Comparison of ENCODE assay signal across 4 fruit fly cellular contexts in the genomic region with DNA sequence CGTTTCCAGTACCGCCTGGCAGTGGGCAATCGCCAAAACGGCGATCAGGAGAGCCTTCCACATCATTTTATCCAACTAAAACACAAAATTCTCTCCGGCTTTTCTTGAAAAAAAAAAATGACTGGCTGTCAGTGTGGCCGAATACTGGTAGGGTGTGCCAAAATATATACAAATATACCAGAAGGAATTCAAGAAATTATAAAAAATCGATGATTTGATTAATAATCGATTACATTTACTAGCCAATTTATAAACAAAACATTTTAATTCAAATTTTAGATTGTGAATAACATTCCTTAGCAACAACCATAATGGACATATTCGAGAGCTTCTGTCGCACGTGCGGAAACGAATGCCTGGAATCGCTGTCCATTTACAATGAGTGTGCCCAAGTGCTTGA.
TF ChIP-seq lines count a peak whose summit lies in the region.

A gene (minus strand): TSS at position 150 of the 400 bp plus-strand sequence.
A gene (plus strand): TSS at position 257 of the 400 bp plus-strand sequence.

- TF ChIP-seq CTCF in whole organism, embryonic (GFP tag; optimal IDR thresholded peaks at IDR 0.05; lab: Kevin White, UChicago): no peak

TF ChIP-seq in Kc167, 6 proteins besides CTCF, POLR2A, EP300 and RAD21:
- TF ChIP-seq Sin3A (optimal IDR thresholded peaks at IDR 0.05; lab: Kevin White, UChicago) (peak; percentile 55), ttk (optimal IDR thresholded peaks at IDR 0.05; lab: Kevin White, UChicago) (no peak), insv (optimal IDR thresholded peaks at IDR 0.05; lab: Kevin White, UChicago) (no peak)
TF ChIP-seq in Kc167: peak in this region for 1.

TF ChIP-seq in whole organism, adult, 20 proteins besides CTCF, POLR2A, EP300 and RAD21:
- TF ChIP-seq pad (GFP tag; optimal IDR thresholded peaks at IDR 0.05; lab: Kevin White, UChicago) (no peak), CG7101 (tag; optimal IDR thresholded peaks at IDR 0.05; lab: Kevin White, UChicago) (no peak), Crg-1 (GFP tag; optimal IDR thresholded peaks at IDR 0.05; lab: Kevin White, UChicago) (no peak), Mnt (GFP tag; optimal IDR thresholded peaks at IDR 0.05; lab: Kevin White, UChicago) (no peak), kay (GFP tag; lab: Kevin White, UChicago; ENCODE audit: borderline replicate concordance) (no peak), bab1 (GFP tag; optimal IDR thresholded peaks at IDR 0.05; lab: Kevin White, UChicago) (peak; percentile 38)

TF ChIP-seq in whole organism, embryonic, 481 proteins besides CTCF, POLR2A, EP300 and RAD21 (continues in another document):
- TF ChIP-seq Dll (GFP tag; IDR thresholded peaks at IDR 0.05; lab: Robert Waterston, UW; ENCODE audit: partially characterized antibody): peak; percentile 58; the same call in 2 of the 4 replicates
- TF ChIP-seq MESR4 (GFP tag; optimal IDR thresholded peaks at IDR 0.05; lab: Kevin White, UChicago): peak; percentile 28
- TF ChIP-seq CG1647 (GFP tag; optimal IDR thresholded peaks at IDR 0.05; lab: Kevin White, UChicago): no peak
- peak; percentile 43 for TF ChIP-seq pzg (GFP tag; optimal IDR thresholded peaks at IDR 0.05; lab: Kevin White, UChicago)
- 0 out of 2 replicates have a peak, but pooled peaks have one; percentile 15 for TF ChIP-seq Bgb (GFP tag; IDR thresholded peaks at IDR 0.05; lab: Robert Waterston, UW; ENCODE audit: partially characterized antibody)
- peak; percentile 12 for TF ChIP-seq CG14710 (tag; optimal IDR thresholded peaks at IDR 0.05; lab: Kevin White, UChicago)
- TF ChIP-seq Sry-δ (GFP tag; optimal IDR thresholded peaks at IDR 0.05; lab: Kevin White, UChicago): peak; percentile 40
- peak; percentile 24 for TF ChIP-seq Sin3A (optimal IDR thresholded peaks at IDR 0.05; lab: Kevin White, UChicago)
- TF ChIP-seq phol (tag; optimal IDR thresholded peaks at IDR 0.05; lab: Kevin White, UChicago): peak; percentile 36
- TF ChIP-seq gsb-n (tag; optimal IDR thresholded peaks at IDR 0.05; lab: Kevin White, UChicago): no peak
- TF ChIP-seq unc-4 (GFP tag; IDR thresholded peaks at IDR 0.05; lab: Robert Waterston, UW; ENCODE audit: partially characterized antibody): peak; percentile 52; the same call in 1 of the 2 replicates
- peak; percentile 49; the same call in 1 of the 2 replicates for TF ChIP-seq Scr (GFP tag; IDR thresholded peaks at IDR 0.05; lab: Robert Waterston, UW; ENCODE audit: partially characterized antibody)
- TF ChIP-seq Dp (GFP tag; optimal IDR thresholded peaks at IDR 0.05; lab: Kevin White, UChicago): peak; percentile 51
- 0 out of 3 replicates have a peak, but pooled peaks have one; percentile 30 for TF ChIP-seq vnd (GFP tag; IDR thresholded peaks at IDR 0.05; lab: Robert Waterston, UW; ENCODE audit: partially characterized antibody)
- TF ChIP-seq CG17568 (GFP tag; optimal IDR thresholded peaks at IDR 0.05; lab: Kevin White, UChicago): peak; percentile 49
- TF ChIP-seq MBD-R2 (GFP tag; IDR thresholded peaks at IDR 0.05; lab: Robert Waterston, UW): peak; percentile 7; the same call in 1 of the 2 replicates
- TF ChIP-seq pita (GFP tag; optimal IDR thresholded peaks at IDR 0.05; lab: Kevin White, UChicago): no peak
- TF ChIP-seq BEAF-32 (GFP tag; optimal IDR thresholded peaks at IDR 0.05; lab: Kevin White, UChicago): peak; percentile 61
- TF ChIP-seq gfzf (GFP tag; optimal IDR thresholded peaks at IDR 0.05; lab: Kevin White, UChicago): peak; percentile 64
- no peak for TF ChIP-seq emc (GFP tag; optimal IDR thresholded peaks at IDR 0.05; lab: Kevin White, UChicago)
- no peak for TF ChIP-seq CG11696 (GFP tag; IDR thresholded peaks at IDR 0.05; lab: Robert Waterston, UW)
- TF ChIP-seq sd (tag; optimal IDR thresholded peaks at IDR 0.05; lab: Kevin White, UChicago): peak; percentile 34
- peak; percentile 43; the same call in 1 of the 2 replicates for TF ChIP-seq amos (GFP tag; IDR thresholded peaks at IDR 0.05; lab: Robert Waterston, UW; ENCODE audit: partially characterized antibody)
- peak; percentile 61; the same call in 1 of the 2 replicates for TF ChIP-seq CG13287 (GFP tag; IDR thresholded peaks at IDR 0.05; lab: Robert Waterston, UW; ENCODE audit: partially characterized antibody)
- peak; percentile 28 for TF ChIP-seq Xbp1 (GFP tag; optimal IDR thresholded peaks at IDR 0.05; lab: Kevin White, UChicago)
- no peak for TF ChIP-seq Opbp (GFP tag; IDR thresholded peaks at IDR 0.05; lab: Robert Waterston, UW; ENCODE audit: partially characterized antibody)
- peak in 1 of 2 experiments; percentile 18 for TF ChIP-seq crp (GFP tag; optimal IDR thresholded peaks at IDR 0.05; lab: Kevin White, UChicago)
- no peak for TF ChIP-seq CG12219 (GFP tag; optimal IDR thresholded peaks at IDR 0.05; lab: Kevin White, UChicago)
- TF ChIP-seq bbx (GFP tag; IDR thresholded peaks at IDR 0.05; lab: Robert Waterston, UW; ENCODE audit: partially characterized antibody): 0 out of 2 replicates have a peak, but pooled peaks have one; percentile 25
- peak; percentile 37 for TF ChIP-seq YL-1 (GFP tag; optimal IDR thresholded peaks at IDR 0.05; lab: Kevin White, UChicago)
- peak; percentile 67 for TF ChIP-seq CG9797 (GFP tag; optimal IDR thresholded peaks at IDR 0.05; lab: Kevin White, UChicago)
- peak; percentile 28; the same call in 1 of the 3 replicates for TF ChIP-seq CG34224 (GFP tag; IDR thresholded peaks at IDR 0.05; lab: Robert Waterston, UW; ENCODE audit: partially characterized antibody)
- TF ChIP-seq sqz (GFP tag; optimal IDR thresholded peaks at IDR 0.05; lab: Kevin White, UChicago): peak; percentile 77

TF ChIP-seq in whole organism, wandering third instar larva, 38 proteins besides CTCF, POLR2A, EP300 and RAD21:
- no peak for TF ChIP-seq Rel (GFP tag; optimal IDR thresholded peaks at IDR 0.05; lab: Kevin White, UChicago)
- TF ChIP-seq Rel (tag; optimal IDR thresholded peaks at IDR 0.05; lab: Kevin White, UChicago): peak; percentile 3
- no peak for TF ChIP-seq foxo (GFP tag; optimal IDR thresholded peaks at IDR 0.05; lab: Kevin White, UChicago)
- TF ChIP-seq dsf (GFP tag; optimal IDR thresholded peaks at IDR 0.05; lab: Kevin White, UChicago; ENCODE audit: borderline replicate concordance): no peak
- TF ChIP-seq dl (GFP tag; optimal IDR thresholded peaks at IDR 0.05; lab: Kevin White, UChicago; ENCODE audit: insufficient read depth in 1 of 2, partially characterized antibody in 2 of 2): no peak
- TF ChIP-seq Myc (optimal IDR thresholded peaks at IDR 0.05; lab: Kevin White, UChicago): no peak
- no peak for TF ChIP-seq usp (GFP tag; optimal IDR thresholded peaks at IDR 0.05; lab: Kevin White, UChicago)
